Worm (Caenorhabditis elegans): ENCODE data around the gene str-81.

ce11 chrV:19296723-19297122 is 45.8 kb upstream of the str-81 start, which contains the start of gene F55C9.6:
- TF ChIP-seq cog-1 (tag; optimal IDR thresholded peaks at IDR 0.05), result no peak
- no peak for TF ChIP-seq ref-1 (GFP tag; conservative IDR thresholded peaks at IDR 0.05)
- TF ChIP-seq flt-1 (GFP tag; IDR thresholded peaks at IDR 0.05), result no peak
- TF ChIP-seq klf-2 (GFP tag; conservative IDR thresholded peaks at IDR 0.05), result no peak
- no peak for TF ChIP-seq ztf-29 (GFP tag; IDR thresholded peaks at IDR 0.05)
- no peak for TF ChIP-seq ztf-23 (GFP tag; IDR thresholded peaks at IDR 0.05)
- TF ChIP-seq T22C8.4 (GFP tag; IDR thresholded peaks at IDR 0.05), result no peak
